Worm (Caenorhabditis elegans) whole organism, young adult: ENCODE results near the gene F53B3.6.

ENCODE experiments used
- ama-1 ChIP-seq, 3 experiments: fragments of 150-350 bp in 1 of 3; sonication (generic microtip) in 2 of 3; optimal IDR thresholded peaks; 2 replicates each; lab custom pipeline; 2014 to 2018; ENCODE audit warnings: missing biosample characterization in 2 of 3, missing genetic modification characterization in 2 of 3, missing genetic modification reagents in 2 of 3
- lin-26 ChIP-seq: fragments of 200-800 bp; sonication (Bioruptor generic); IDR thresholded peaks from 2 replicates; pipeline ENCODE4 v1.3.6; 2022; ENCODE audit warnings: missing genetic modification reagents, missing genetic modification characterization, missing compliant biosample characterization
- snpc-1.1 ChIP-seq: sonication (generic microtip); optimal IDR thresholded peaks from 2 replicates; lab custom pipeline; 2017; ENCODE audit warnings: missing genetic modification characterization, mild to moderate bottlenecking, missing compliant biosample characterization, antibody characterized with exemption, moderate library complexity, missing genotype, missing genetic modification reagents; ENCODE audit not compliant: insufficient read depth
- snpc-4 ChIP-seq, 5 experiments: fragments of 150-350 bp in 1 of 5; sonication (generic microtip) in 4 of 5; optimal IDR thresholded peaks; 2 replicates each; lab custom pipeline; 2014 to 2018; ENCODE audit warnings: missing genetic modification characterization in 5 of 5, missing biosample characterization in 3 of 5, antibody characterized with exemption in 2 of 5, mild to moderate bottlenecking in 2 of 5, missing compliant biosample characterization in 2 of 5, missing genotype in 2 of 5, moderate library complexity in 2 of 5, missing genetic modification reagents in 1 of 5

DNA sequence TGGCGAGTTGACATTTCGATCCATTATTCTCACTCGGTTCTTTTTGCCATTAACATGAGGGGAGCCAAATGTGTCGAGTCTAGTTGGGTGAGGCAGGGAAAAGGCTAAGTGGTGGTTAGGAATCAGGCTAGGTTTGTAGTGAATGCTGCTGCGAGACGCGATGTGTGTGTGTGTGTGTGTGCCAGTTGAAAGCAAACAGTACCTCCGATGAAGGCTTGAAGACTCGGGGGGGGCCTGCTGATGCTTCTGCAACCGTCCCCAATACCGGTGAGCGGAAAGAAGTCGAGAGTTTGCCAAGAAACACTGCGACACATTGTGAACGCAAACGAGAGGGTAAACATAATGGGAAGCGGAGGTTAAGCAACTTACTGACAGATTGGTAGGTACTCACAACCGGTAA, 7.0 kb downstream of the F53B3.6 start, which contains the start of gene F53B3.3:
- TF ChIP-seq ama-1 (optimal IDR thresholded peaks at IDR 0.05; lab: Kevin White, UChicago) (no peak), ama-1 (GFP tag; optimal IDR thresholded peaks at IDR 0.05; lab: Kevin White, UChicago) (no peak), snpc-4 (GFP tag; optimal IDR thresholded peaks at IDR 0.05; lab: Kevin White, UChicago) (no peak), snpc-4 (tag; optimal IDR thresholded peaks at IDR 0.05; lab: Kevin White, UChicago) (no peak), snpc-1.1 (tag; lab: Kevin White, UChicago) (no peak), lin-26 (GFP tag; lab: Robert Waterston, UW) (no peak)
